Worm (Caenorhabditis elegans): ENCODE data around the gene K02D3.1.

Gene K02D3.1

ce11 chrX:13754498-13754897 lies 47.8 kb downstream of the K02D3.1 start (continued):
- peak; percentile 66 for TF ChIP-seq nhr-85 (tag)
- TF ChIP-seq fos-1 (tag; optimal IDR thresholded peaks at IDR 0.05) = no peak
- no peak for TF ChIP-seq isw-1 (GFP tag; IDR thresholded peaks at IDR 0.05)
- TF ChIP-seq pag-3 (tag; optimal IDR thresholded peaks at IDR 0.05; ENCODE audit: borderline replicate concordance, insufficient read depth) = no peak
- TF ChIP-seq F16B12.6 (tag; optimal IDR thresholded peaks at IDR 0.05) = no peak
- TF ChIP-seq nhr-19 (GFP tag; conservative IDR thresholded peaks at IDR 0.05) = 0 out of 2 replicates have a peak, but pooled peaks have one; percentile 17
- no peak for TF ChIP-seq ama-1 (optimal IDR thresholded peaks at IDR 0.05)
- TF ChIP-seq snpc-4 (tag; optimal IDR thresholded peaks at IDR 0.05) = no peak
- TF ChIP-seq unc-62 (GFP tag; optimal IDR thresholded peaks at IDR 0.05) = no peak
- no peak for TF ChIP-seq lin-15B (tag; optimal IDR thresholded peaks at IDR 0.05)
- no peak for TF ChIP-seq nhr-76 (tag; optimal IDR thresholded peaks at IDR 0.05)
- TF ChIP-seq irx-1 (tag; optimal IDR thresholded peaks at IDR 0.05) = no peak
- peak; percentile 71 for TF ChIP-seq snu-23 (GFP tag; optimal IDR thresholded peaks at IDR 0.05)
- no peak for TF ChIP-seq nhr-237 (tag; optimal IDR thresholded peaks at IDR 0.05)
- TF ChIP-seq lsy-2 (tag; optimal IDR thresholded peaks at IDR 0.05) = peak in 1 of 2 experiments; percentile 25
- TF ChIP-seq C04F5.9 (tag; optimal IDR thresholded peaks at IDR 0.05) = no peak
- no peak for TF ChIP-seq fkh-8 (tag; optimal IDR thresholded peaks at IDR 0.05)
- no peak for TF ChIP-seq ceh-63 (GFP tag; optimal IDR thresholded peaks at IDR 0.05)
- no peak for TF ChIP-seq efl-3 (GFP tag; optimal IDR thresholded peaks at IDR 0.05)
- peak in 2 of 6 experiments; percentile 17 to 29 for TF ChIP-seq elt-3 (tag; optimal IDR thresholded peaks at IDR 0.05)
- no peak for TF ChIP-seq unc-30 (tag; optimal IDR thresholded peaks at IDR 0.05)
- no peak for TF ChIP-seq nhr-84 (tag; optimal IDR thresholded peaks at IDR 0.05)
- TF ChIP-seq tlp-1 (tag; optimal IDR thresholded peaks at IDR 0.05) = no peak
- no peak for TF ChIP-seq mab-9 (GFP tag; IDR thresholded peaks at IDR 0.05)
- no peak for TF ChIP-seq hpl-2 (GFP tag; optimal IDR thresholded peaks at IDR 0.05)
- no peak for TF ChIP-seq lin-39 (tag; optimal IDR thresholded peaks at IDR 0.05)
- TF ChIP-seq nhr-71 (tag; optimal IDR thresholded peaks at IDR 0.05) = peak; percentile 54
- peak; percentile 82 for TF ChIP-seq blmp-1 (tag; optimal IDR thresholded peaks at IDR 0.05)
- no peak for TF ChIP-seq nhr-28 (tag; optimal IDR thresholded peaks at IDR 0.05)
- no peak for TF ChIP-seq ztf-11 (tag; optimal IDR thresholded peaks at IDR 0.05)
- no peak for TF ChIP-seq hlh-17 (GFP tag; optimal IDR thresholded peaks at IDR 0.05; ENCODE audit: borderline replicate concordance)

- TF ChIP-seq hlh-4 (tag; optimal IDR thresholded peaks at IDR 0.05) = no peak
- no peak for TF ChIP-seq ztf-4 (tag; optimal IDR thresholded peaks at IDR 0.05)
- TF ChIP-seq pqm-1 (tag; optimal IDR thresholded peaks at IDR 0.05) = no peak
- no peak for TF ChIP-seq xbp-1 (tag; optimal IDR thresholded peaks at IDR 0.05)
- no peak for TF ChIP-seq pax-3 (tag; optimal IDR thresholded peaks at IDR 0.05)
These were observed 48.8 kb downstream of the K02D3.1 start, which contains the start of gene aakb-1 for ce11 chrX:13755469-13755868. Gene aakb-1 (plus strand): TSS chrX:13755769.

Data from whole organism, L1 larva.